Fruit fly (Drosophila melanogaster) whole organism, embryonic: ENCODE measurements around the gene CG44385.

ENCODE experiments used
- Aef1 ChIP-seq: fragments of 200-800 bp; sonication (Bioruptor generic); IDR thresholded peaks from 3 replicates; pipeline ENCODE4 v1.3.6; 2022; ENCODE audit warnings: missing biosample characterization, missing genetic modification characterization
- CG10274 ChIP-seq: fragments of 200-800 bp; sonication (Bioruptor generic); optimal IDR thresholded peaks from 3 replicates; lab custom pipeline; 2017; ENCODE audit warnings: missing biosample characterization, mild to moderate bottlenecking, missing genetic modification characterization
- CG11085 ChIP-seq: fragments of 200-800 bp; sonication (Bioruptor generic); IDR thresholded peaks from 2 replicates; pipeline ENCODE4 v1.3.6; 2022; ENCODE audit warnings: missing biosample characterization, missing genetic modification characterization
- CG12391 ChIP-seq: fragments of 200-800 bp; sonication (Bioruptor generic); optimal IDR thresholded peaks from 3 replicates; lab custom pipeline; 2018; ENCODE audit warnings: missing biosample characterization, mild to moderate bottlenecking, missing genetic modification characterization, moderate library complexity
- CG1603 ChIP-seq: fragments of 200-800 bp; sonication (Bioruptor generic); optimal IDR thresholded peaks from 2 replicates; lab custom pipeline; 2019; ENCODE audit warnings: missing biosample characterization, mild to moderate bottlenecking, missing genetic modification characterization, moderate library complexity
- CG17186 ChIP-seq: fragments of 200-800 bp; sonication (Bioruptor generic); optimal IDR thresholded peaks from 3 replicates; lab custom pipeline; 2017; ENCODE audit warnings: missing biosample characterization, missing genetic modification reagents, missing genetic modification characterization
- CG17829 ChIP-seq: fragments of 200-800 bp; optimal IDR thresholded peaks from 2 replicates; lab custom pipeline; 2019; ENCODE audit warnings: missing biosample characterization, mild to moderate bottlenecking, missing genetic modification characterization, moderate library complexity
- CG2116 ChIP-seq: fragments of 200-800 bp; sonication (Bioruptor generic); optimal IDR thresholded peaks from 3 replicates; lab custom pipeline; 2018; ENCODE audit warnings: missing biosample characterization, mild to moderate bottlenecking, missing genetic modification characterization
- CG2712 ChIP-seq: fragments of 200-800 bp; optimal IDR thresholded peaks from 3 replicates; lab custom pipeline; 2019; ENCODE audit warnings: missing biosample characterization, mild to moderate bottlenecking, missing genetic modification characterization, moderate library complexity
- CG32767 ChIP-seq: fragments of 200-800 bp; sonication (Bioruptor generic); IDR thresholded peaks from 2 replicates; pipeline ENCODE4 v1.3.6; 2022; ENCODE audit warnings: missing biosample characterization, missing genetic modification characterization
- CG3281 ChIP-seq: fragments of 200-800 bp; sonication (Bioruptor generic); optimal IDR thresholded peaks from 3 replicates; lab custom pipeline; 2017; ENCODE audit warnings: missing biosample characterization, mild to moderate bottlenecking, missing genetic modification characterization
- CG33213 ChIP-seq: fragments of 200-800 bp; sonication (Bioruptor generic); optimal IDR thresholded peaks from 3 replicates; lab custom pipeline; 2016; ENCODE audit warnings: missing biosample characterization, missing genetic modification characterization
- CG34224 ChIP-seq: fragments of 200-800 bp; sonication (Bioruptor generic); IDR thresholded peaks from 3 replicates; pipeline ENCODE4 v1.3.6; 2022; ENCODE audit warnings: missing biosample characterization, missing genetic modification characterization; ENCODE audit not compliant: partially characterized antibody
- CG5180 ChIP-seq: fragments of 200-800 bp; sonication (Bioruptor generic); optimal IDR thresholded peaks from 3 replicates; lab custom pipeline; 2017; ENCODE audit warnings: missing biosample characterization, missing genetic modification characterization, mild to moderate bottlenecking, moderate library complexity, missing genetic modification reagents
- CG6272 ChIP-seq: fragments of 200-800 bp; sonication (Bioruptor generic); IDR thresholded peaks from 2 replicates; pipeline ENCODE4 v1.3.6; 2022; ENCODE audit warnings: missing biosample characterization, missing genetic modification characterization
- CG6654 ChIP-seq: fragments of 200-800 bp; sonication (Bioruptor generic); optimal IDR thresholded peaks from 2 replicates; lab custom pipeline; 2017; ENCODE audit warnings: missing biosample characterization, mild to moderate bottlenecking, missing genetic modification characterization
- CG6813 ChIP-seq: fragments of 200-800 bp; sonication (Bioruptor generic); optimal IDR thresholded peaks from 2 replicates; lab custom pipeline; 2017; ENCODE audit warnings: missing biosample characterization, missing genetic modification characterization, mild to moderate bottlenecking, moderate library complexity, missing genetic modification reagents
- CG6854 ChIP-seq: fragments of 200-800 bp; sonication (Bioruptor generic); optimal IDR thresholded peaks from 3 replicates; lab custom pipeline; 2017; ENCODE audit warnings: missing biosample characterization, mild to moderate bottlenecking, missing genetic modification characterization
- CG8359 ChIP-seq: fragments of 200-800 bp; sonication (Bioruptor generic); optimal IDR thresholded peaks from 2 replicates; lab custom pipeline; 2017; ENCODE audit warnings: missing biosample characterization, mild to moderate bottlenecking, missing genetic modification characterization, borderline replicate concordance
- CG9932 ChIP-seq: fragments of 200-800 bp; sonication (Bioruptor generic); IDR thresholded peaks from 2 replicates; pipeline ENCODE4 v1.3.6; 2022; ENCODE audit warnings: missing biosample characterization, missing genetic modification characterization
- Dip3 ChIP-seq: fragments of 200-800 bp; sonication (Bioruptor generic); optimal IDR thresholded peaks from 3 replicates; lab custom pipeline; 2016; ENCODE audit warnings: missing biosample characterization, missing genetic modification characterization
- H2.0 ChIP-seq: fragments of 200-800 bp; sonication (Bioruptor generic); IDR thresholded peaks from 2 replicates; pipeline ENCODE4 v1.3.6; 2022; ENCODE audit warnings: missing biosample characterization, missing genetic modification characterization
- HHEX ChIP-seq: fragments of 200-800 bp; sonication (Bioruptor generic); optimal IDR thresholded peaks from 3 replicates; lab custom pipeline; 2017; ENCODE audit warnings: missing biosample characterization, mild to moderate bottlenecking, missing genetic modification characterization, missing genetic modification reagents
- HLH3B ChIP-seq: fragments of 200-800 bp; sonication (Bioruptor generic); IDR thresholded peaks from 2 replicates; pipeline ENCODE4 v1.3.6; 2022; ENCODE audit warnings: missing biosample characterization, missing genetic modification characterization
- Hey ChIP-seq: fragments of 200-800 bp; sonication (Bioruptor generic); optimal IDR thresholded peaks from 3 replicates; lab custom pipeline; 2018; ENCODE audit warnings: missing biosample characterization, mild to moderate bottlenecking, missing genetic modification characterization
- Hr39 ChIP-seq: fragments of >200 bp; optimal IDR thresholded peaks from 2 replicates; lab custom pipeline; 2017
- Meics ChIP-seq: fragments of 200-800 bp; sonication (Bioruptor generic); optimal IDR thresholded peaks from 2 replicates; lab custom pipeline; 2017; ENCODE audit warnings: missing biosample characterization, mild to moderate bottlenecking, missing genetic modification characterization
- Mrtf ChIP-seq: fragments of 200-800 bp; sonication (Bioruptor generic); IDR thresholded peaks from 3 replicates; pipeline ENCODE4 v1.3.6; 2022; ENCODE audit warnings: missing biosample characterization, missing genetic modification characterization
- NC2α ChIP-seq: fragments of 200-800 bp; sonication (Bioruptor generic); optimal IDR thresholded peaks from 2 replicates; lab custom pipeline; 2016; ENCODE audit warnings: missing biosample characterization, missing genetic modification characterization
- Neu2 ChIP-seq: fragments of 200-800 bp; sonication (Bioruptor generic); optimal IDR thresholded peaks from 3 replicates; lab custom pipeline; 2016; ENCODE audit warnings: missing biosample characterization, missing genetic modification characterization, borderline replicate concordance
- Nf-YC ChIP-seq: fragments of 200-800 bp; optimal IDR thresholded peaks from 3 replicates; lab custom pipeline; 2019; ENCODE audit warnings: missing biosample characterization, mild to moderate bottlenecking, missing genetic modification characterization, moderate library complexity
- Rfx ChIP-seq: fragments of 200-800 bp; sonication (Bioruptor generic); IDR thresholded peaks from 2 replicates; pipeline ENCODE4 v1.3.6; 2022; ENCODE audit warnings: missing biosample characterization, missing genetic modification characterization
- Six4 ChIP-seq: fragments of 200-800 bp; sonication (Bioruptor generic); optimal IDR thresholded peaks from 2 replicates; lab custom pipeline; 2016; ENCODE audit warnings: missing biosample characterization, missing genetic modification characterization
- Sry-δ ChIP-seq: fragments of 200-800 bp; sonication (Bioruptor generic); optimal IDR thresholded peaks from 2 replicates; lab custom pipeline; 2016; ENCODE audit warnings: missing biosample characterization, missing genetic modification characterization
- TFAM ChIP-seq: fragments of 200-800 bp; sonication (Bioruptor generic); optimal IDR thresholded peaks from 2 replicates; lab custom pipeline; 2017; ENCODE audit warnings: missing biosample characterization, missing genetic modification characterization, inconsistent platforms
- ato ChIP-seq: fragments of 200-800 bp; sonication (Bioruptor generic); IDR thresholded peaks from 2 replicates; pipeline ENCODE4 v1.3.6; 2022; ENCODE audit warnings: missing biosample characterization, missing genetic modification characterization; ENCODE audit not compliant: partially characterized antibody
- bcd ChIP-seq: fragments of 200-800 bp; sonication (Bioruptor generic); optimal IDR thresholded peaks from 2 replicates; lab custom pipeline; 2017; ENCODE audit warnings: missing biosample characterization, mild to moderate bottlenecking, missing genetic modification characterization
- dm ChIP-seq: fragments of 200-800 bp; sonication (Bioruptor generic); optimal IDR thresholded peaks from 3 replicates; lab custom pipeline; 2016; ENCODE audit warnings: missing biosample characterization, missing genetic modification characterization
- dmrt99B ChIP-seq: fragments of 200-800 bp; sonication (Bioruptor generic); optimal IDR thresholded peaks from 2 replicates; lab custom pipeline; 2018; ENCODE audit warnings: missing biosample characterization, mild to moderate bottlenecking, missing genetic modification characterization, moderate library complexity
- fd102C ChIP-seq: fragments of 200-800 bp; sonication (Bioruptor generic); optimal IDR thresholded peaks from 2 replicates; lab custom pipeline; 2018; ENCODE audit warnings: missing biosample characterization, mild to moderate bottlenecking, missing genetic modification characterization, moderate library complexity
- knrl ChIP-seq: fragments of 200-800 bp; sonication (Bioruptor generic); IDR thresholded peaks from 3 replicates; pipeline ENCODE4 v1.3.6; 2022; ENCODE audit warnings: missing biosample characterization, missing genetic modification characterization; ENCODE audit not compliant: partially characterized antibody
- lilli ChIP-seq: fragments of 200-800 bp; sonication (Bioruptor generic); optimal IDR thresholded peaks from 3 replicates; lab custom pipeline; 2016; ENCODE audit warnings: missing biosample characterization, missing genetic modification characterization
- repo ChIP-seq: fragments of 200-800 bp; sonication (Bioruptor generic); optimal IDR thresholded peaks from 2 replicates; lab custom pipeline; 2016; ENCODE audit warnings: missing biosample characterization, missing genetic modification characterization
- sisA ChIP-seq: fragments of 200-800 bp; sonication (Bioruptor generic); IDR thresholded peaks from 2 replicates; pipeline ENCODE4 v1.3.6; 2022; ENCODE audit warnings: missing biosample characterization, missing genetic modification characterization
- slbo ChIP-seq: fragments of 200-800 bp; sonication (Bioruptor generic); IDR thresholded peaks from 2 replicates; pipeline ENCODE4 v1.3.6; 2022; ENCODE audit warnings: missing biosample characterization, missing genetic modification characterization
- stwl ChIP-seq: fragments of 200-800 bp; sonication (Bioruptor generic); optimal IDR thresholded peaks from 3 replicates; lab custom pipeline; 2018; ENCODE audit warnings: missing biosample characterization, mild to moderate bottlenecking, missing genetic modification characterization, moderate library complexity
- tll ChIP-seq, 2 experiments: fragments of 200-800 bp in 1 of 2; fragments of >200 bp in 1 of 2; sonication (Bioruptor generic) in 1 of 2; optimal IDR thresholded peaks; 2 replicates each; lab custom pipeline; 2017 to 2019; ENCODE audit warnings: missing biosample characterization in 2 of 2, missing genetic modification characterization in 2 of 2, mild to moderate bottlenecking in 1 of 2, moderate library complexity in 1 of 2
- tup ChIP-seq: fragments of 200-800 bp; sonication (Bioruptor generic); optimal IDR thresholded peaks from 2 replicates; lab custom pipeline; 2016; ENCODE audit warnings: missing biosample characterization, mild to moderate bottlenecking, missing genetic modification characterization, moderate library complexity
- zfh2 ChIP-seq: fragments of 200-800 bp; sonication (Bioruptor generic); optimal IDR thresholded peaks from 2 replicates; lab custom pipeline; 2016; ENCODE audit warnings: missing biosample characterization, missing genetic modification characterization

CG44385 gene

DNA sequence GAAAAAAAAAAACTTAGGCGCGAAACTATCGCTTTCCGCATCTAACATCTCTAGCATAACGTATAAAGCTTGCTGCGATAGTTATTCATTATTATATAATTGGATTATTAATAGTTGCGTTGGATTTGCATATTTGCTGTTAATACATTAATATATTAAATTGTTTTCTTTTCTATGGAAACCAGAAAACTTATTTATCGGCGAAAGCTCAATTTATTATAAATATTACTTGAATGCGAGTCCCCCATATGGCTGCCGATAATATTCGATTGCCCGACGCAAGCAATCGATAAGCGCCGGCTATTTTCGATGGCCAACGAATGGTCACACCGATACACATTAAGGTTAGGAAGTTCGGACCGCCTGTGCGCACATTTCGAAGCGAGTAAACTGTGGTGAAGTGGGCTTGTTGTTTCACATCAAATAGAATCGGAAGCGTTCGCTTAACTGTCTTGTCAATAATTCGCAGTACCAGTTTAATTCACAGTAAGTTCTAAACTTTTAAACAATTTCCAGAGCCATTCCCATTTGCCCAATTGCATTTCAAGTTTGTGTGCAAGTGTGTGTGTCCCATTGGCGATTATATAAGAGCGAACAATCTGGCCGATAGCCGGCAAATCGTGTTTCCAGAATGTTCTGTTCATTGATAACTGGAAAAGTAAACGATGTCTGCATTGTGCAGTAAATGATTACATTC is 23.9 kb downstream of the CG44385 start, which contains the start of gene Hsp60A (continued):
- TF ChIP-seq fd102C (GFP tag; lab: Kevin White, UChicago) (no peak), CG1603 (no peak), NC2α (GFP tag; lab: Kevin White, UChicago) (no peak), CG6813 (GFP tag; lab: Kevin White, UChicago) (no peak), CG2116 (peak; percentile 74), repo (GFP tag; lab: Kevin White, UChicago) (no peak), CG6654 (GFP tag; lab: Kevin White, UChicago) (no peak), CG17829 (tag; lab: Kevin White, UChicago) (peak; percentile 58), HHEX (GFP tag; lab: Kevin White, UChicago) (peak; percentile 18), HLH3B (0 out of 2 replicates have a peak, but pooled peaks have one; percentile 28), CG5180 (GFP tag; lab: Kevin White, UChicago) (no peak), bcd (GFP tag; lab: Kevin White, UChicago) (peak; percentile 40), knrl (GFP tag; lab: Robert Waterston, UW) (peak; percentile 90), Nf-YC (tag; lab: Kevin White, UChicago) (peak; percentile 53), CG8359 (GFP tag; lab: Kevin White, UChicago) (no peak), Hr39 (lab: Kevin White, UChicago) (no peak), CG6854 (no peak), Rfx (GFP tag; lab: Robert Waterston, UW) (peak; percentile 56), stwl (tag; lab: Kevin White, UChicago) (peak; percentile 50), sisA (GFP tag; lab: Robert Waterston, UW) (peak; percentile 41), CG11085 (no peak), CG32767 (no peak), CG9932 (GFP tag; lab: Robert Waterston, UW) (peak; percentile 69), Neu2 (GFP tag; lab: Kevin White, UChicago) (no peak), ato (peak; percentile 55; the same call in 1 of the 2 replicates), Meics (peak; percentile 33), CG12391 (peak; percentile 74), tll (GFP tag; optimal IDR thresholded peaks at IDR 0.05; lab: Kevin White, UChicago) (no peak), Dip3 (GFP tag; lab: Kevin White, UChicago) (peak; percentile 16), CG3281 (GFP tag; lab: Kevin White, UChicago) (peak; percentile 33), slbo (peak; percentile 58; the same call in 1 of the 2 replicates), Six4 (peak; percentile 10), tup (GFP tag; lab: Kevin White, UChicago) (peak; percentile 38), Hey (no peak), CG2712 (peak; percentile 61), zfh2 (no peak), CG17186 (peak; percentile 12), Mrtf (GFP tag; lab: Robert Waterston, UW) (no peak), lilli (GFP tag; lab: Kevin White, UChicago) (peak; percentile 71), Aef1 (GFP tag; lab: Robert Waterston, UW) (0 out of 3 replicates have a peak, but pooled peaks have one; percentile 19), TFAM (no peak), CG34224 (GFP tag; lab: Robert Waterston, UW) (peak; percentile 89), Sry-δ (GFP tag; lab: Kevin White, UChicago) (peak; percentile 73), CG6272 (GFP tag; lab: Robert Waterston, UW) (no peak), dmrt99B (tag; lab: Kevin White, UChicago) (peak; percentile 43), dm (GFP tag; lab: Kevin White, UChicago) (no peak), H2.0 (0 out of 2 replicates have a peak, but pooled peaks have one; percentile 8), CG10274 (GFP tag; lab: Kevin White, UChicago) (no peak), CG33213 (GFP tag; lab: Kevin White, UChicago) (no peak)
